Fruit fly (Drosophila melanogaster) S2 (cell line): Measurements from ENCODE around the gene smash.
A peak's percentile ranks its signal among the peaks of the same experiment; 100 is the strongest.

Experiments
- CG8478 ChIP-seq: fragments of >200 bp; optimal IDR thresholded peaks from 2 replicates; lab custom pipeline; 2018
- CTCF ChIP-seq, 2 experiments: fragments of >200 bp; optimal IDR thresholded peaks; 2 replicates each; lab custom pipeline; 2018

Gene smash

dm6 chr3R:4658991-4659933 lies at the start of gene smash:
TSS of gene smash (plus strand) at chr3R:4659579.
- no peak for TF ChIP-seq CG8478 (lab: Kevin White, UChicago)
- TF ChIP-seq CTCF (optimal IDR thresholded peaks at IDR 0.05; lab: Kevin White, UChicago): peak; percentile 22 to 25

DNA sequence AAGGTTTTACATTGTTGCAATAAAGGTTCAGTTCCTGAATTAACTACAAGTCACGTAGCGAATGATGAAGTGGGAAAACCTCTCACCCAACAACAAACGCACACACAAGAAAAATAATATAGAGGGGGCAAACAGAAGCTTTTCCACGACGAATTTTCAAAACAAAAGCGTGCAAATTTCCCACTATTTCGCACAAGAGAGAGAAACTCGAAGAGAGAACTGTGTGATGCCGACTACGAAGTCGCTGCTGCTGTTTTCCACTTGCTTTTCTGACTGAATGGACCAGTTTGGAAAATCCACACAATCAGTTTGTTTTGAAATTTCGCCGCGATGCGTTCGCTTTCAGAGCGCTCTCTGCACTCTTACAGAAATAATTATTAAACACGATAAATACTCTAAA lies 46.8 kb upstream of the smash start, which contains the start of gene 5-HT2A:
Gene 5-HT2A (plus strand): TSS at position 301 of the 400 bp plus-strand sequence.
- no peak for TF ChIP-seq CTCF (optimal IDR thresholded peaks at IDR 0.05; lab: Kevin White, UChicago)
- TF ChIP-seq CG8478 (lab: Kevin White, UChicago): no peak

DNA sequence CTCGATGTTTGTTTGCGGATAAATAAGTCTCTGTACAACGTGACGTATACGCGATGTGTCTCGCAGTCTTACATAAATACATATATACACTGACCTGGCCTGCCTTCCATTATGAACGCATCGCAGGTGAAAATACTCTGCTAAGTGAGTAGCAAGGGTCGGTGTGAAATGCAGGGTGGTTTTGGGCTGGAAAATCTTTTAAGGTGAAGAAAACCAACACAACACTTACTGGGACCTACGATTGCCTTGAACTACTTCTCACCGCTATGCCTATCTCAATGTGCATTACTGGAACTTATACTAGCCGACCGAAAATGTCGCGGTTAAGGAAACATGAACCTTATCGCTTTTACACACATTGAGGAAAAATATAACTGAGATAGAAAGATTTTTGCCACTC lies 43.2 kb upstream of the smash start:
- TF ChIP-seq CTCF (optimal IDR thresholded peaks at IDR 0.05; lab: Kevin White, UChicago) (no peak), CG8478 (lab: Kevin White, UChicago) (no peak)

- TF ChIP-seq CTCF (optimal IDR thresholded peaks at IDR 0.05; lab: Kevin White, UChicago): peak; percentile 59 to 76
- TF ChIP-seq CG8478 (lab: Kevin White, UChicago): no peak
Observed at dm6 chr3R:4632639-4633038, 26.7 kb upstream of the smash start.

DNA sequence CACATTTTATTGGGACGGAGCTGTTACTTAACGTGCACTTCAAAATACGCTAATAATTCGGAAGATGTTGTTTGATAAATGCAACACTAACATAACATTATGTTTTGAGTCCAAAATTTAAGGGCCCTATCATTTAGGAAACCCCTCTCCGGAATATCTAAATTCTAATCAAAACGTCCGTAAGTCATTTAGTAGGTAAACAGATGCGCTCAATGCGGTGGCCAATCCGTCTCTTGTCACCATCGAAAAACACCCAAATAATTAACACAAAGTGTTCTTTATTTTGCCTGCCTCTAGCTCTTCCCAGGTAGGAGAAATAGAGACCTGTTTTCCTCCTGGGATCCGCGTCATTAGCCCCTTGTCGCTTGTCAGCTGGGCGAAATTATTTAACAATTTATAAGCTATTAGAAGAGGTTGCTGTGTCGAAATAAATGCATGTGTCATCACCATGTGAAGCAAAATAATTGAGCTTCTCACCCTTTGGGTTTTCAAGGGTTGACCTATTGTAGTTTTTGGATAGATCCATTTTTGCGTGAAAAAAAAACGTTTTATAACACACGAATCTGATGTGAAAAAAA lies 25.0 kb upstream of the smash start:
- no peak for TF ChIP-seq CG8478 (lab: Kevin White, UChicago)
- no peak for TF ChIP-seq CTCF (optimal IDR thresholded peaks at IDR 0.05; lab: Kevin White, UChicago)

DNA sequence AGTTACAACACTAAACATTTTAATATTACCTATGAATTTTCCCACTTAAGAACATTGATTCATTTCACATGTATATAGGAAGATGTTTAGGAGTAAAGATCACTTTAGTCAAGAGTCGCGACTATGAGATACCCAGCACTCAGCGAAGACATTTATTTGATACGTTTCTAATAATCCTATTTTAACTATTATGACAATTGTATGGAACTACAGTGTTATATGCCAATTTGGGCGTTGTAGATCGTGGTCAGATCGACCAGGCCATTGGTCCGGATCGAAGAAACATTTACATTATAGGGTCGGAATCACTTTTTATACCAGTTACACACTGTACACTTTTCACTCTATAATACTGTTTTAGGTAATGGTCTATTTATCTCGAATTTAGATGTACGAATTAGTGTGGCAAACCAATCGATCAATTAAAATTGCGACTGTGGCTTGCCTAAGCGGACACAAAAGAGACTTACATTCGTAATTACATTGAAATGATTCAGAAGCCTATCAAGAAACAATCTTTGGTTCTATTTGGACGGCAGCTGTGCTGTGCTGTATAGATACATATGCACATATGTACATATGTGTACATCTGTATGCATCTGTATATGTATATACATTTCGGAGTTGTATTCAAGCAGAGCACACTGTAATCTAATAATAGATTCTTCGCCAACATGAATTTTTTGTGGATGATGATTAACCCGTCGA lies 18.7 kb upstream of the smash start:
- TF ChIP-seq CG8478 (lab: Kevin White, UChicago) (no peak), CTCF (optimal IDR thresholded peaks at IDR 0.05; lab: Kevin White, UChicago) (no peak)

dm6 chr3R:4641254-4641573 lies 18.2 kb upstream of the smash start:
- TF ChIP-seq CTCF (optimal IDR thresholded peaks at IDR 0.05; lab: Kevin White, UChicago): no peak
- TF ChIP-seq CG8478 (lab: Kevin White, UChicago): no peak

- TF ChIP-seq CG8478 (lab: Kevin White, UChicago) (no peak), CTCF (optimal IDR thresholded peaks at IDR 0.05; lab: Kevin White, UChicago) (no peak)
Observed at dm6 chr3R:4641616-4642102, 17.7 kb upstream of the smash start, which contains the start of the genes CG9775, MED31 and slx1. TSS of gene CG9775 (minus strand) at chr3R:4641838. TSS of gene MED31 (plus strand) at chr3R:4641963. TSS of gene slx1 (plus strand) at chr3R:4641963.

DNA sequence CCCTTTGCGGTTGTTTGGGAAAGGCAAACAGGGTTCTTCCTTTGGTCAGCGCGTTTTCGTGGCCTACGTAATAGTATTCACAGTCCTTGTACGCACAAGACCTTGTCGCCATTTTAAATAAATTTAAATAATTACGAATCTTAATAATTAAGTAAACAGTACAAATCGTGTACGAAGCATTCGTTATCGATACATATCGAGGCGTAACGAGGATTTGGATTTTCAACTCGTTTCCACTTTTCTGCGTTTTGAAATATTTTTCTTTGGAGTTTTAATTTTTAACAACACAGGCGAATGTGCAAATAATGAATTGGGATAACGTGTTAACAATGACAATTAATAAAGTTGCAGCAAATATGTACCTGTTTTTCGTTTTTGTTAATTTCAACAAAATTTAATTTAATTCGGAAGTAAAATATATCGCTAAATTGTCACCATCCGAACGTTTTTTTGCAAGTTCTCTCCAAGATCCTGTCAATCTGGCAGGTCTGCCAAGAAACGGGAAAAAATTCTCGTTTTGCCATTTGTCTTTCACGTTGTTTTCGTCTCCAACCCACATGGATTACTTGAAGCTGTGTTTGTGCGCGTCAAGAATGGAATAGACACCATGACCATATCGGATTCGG lies 13.8 kb upstream of the smash start, which contains the start of the genes Dlip2 and rpk:
Gene Dlip2 (minus strand): TSS at position 199 of the 626 bp plus-strand sequence.
Gene rpk (plus strand): TSS at position 525 of the 626 bp plus-strand sequence.
- no peak for TF ChIP-seq CTCF (optimal IDR thresholded peaks at IDR 0.05; lab: Kevin White, UChicago)
- no peak for TF ChIP-seq CG8478 (lab: Kevin White, UChicago)

DNA sequence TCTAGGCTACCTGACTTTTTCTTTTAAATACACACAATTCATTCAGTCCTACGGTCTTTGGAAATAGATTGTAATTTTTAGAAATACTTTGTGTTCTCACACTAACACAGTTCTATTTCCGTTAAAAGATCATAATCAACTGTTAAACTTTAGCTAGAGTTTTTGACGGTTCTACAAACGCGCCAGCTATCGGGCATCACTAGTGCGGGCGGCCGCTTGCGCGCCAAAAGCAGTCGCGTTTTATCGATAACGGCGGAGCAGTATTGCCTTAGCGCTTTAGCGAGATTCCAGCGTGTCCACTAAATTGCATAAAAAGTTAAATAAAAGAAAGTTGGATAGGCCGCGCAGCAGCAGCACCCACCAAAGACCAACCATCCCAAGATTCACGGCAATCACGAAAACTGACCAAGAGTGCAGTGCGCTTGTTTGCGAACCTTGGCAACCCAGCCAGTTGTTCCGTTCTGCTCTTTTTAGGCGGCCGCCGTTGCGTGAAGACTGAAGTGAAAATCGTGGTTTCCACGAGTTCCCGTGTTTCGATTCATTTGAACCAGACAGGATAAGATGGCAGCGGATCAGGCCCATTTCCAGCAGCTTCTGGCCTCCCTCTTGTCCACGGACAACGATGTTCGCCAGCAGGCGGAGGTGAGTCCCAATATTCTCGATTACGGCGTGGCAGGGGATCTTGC lies 10.1 kb upstream of the smash start, which contains the start of gene Karybeta3:
Gene Karybeta3 (plus strand): TSS at position 51 of the 686 bp plus-strand sequence.
- no peak for TF ChIP-seq CG8478 (lab: Kevin White, UChicago)
- TF ChIP-seq CTCF (optimal IDR thresholded peaks at IDR 0.05; lab: Kevin White, UChicago): peak in 1 of 2 experiments; percentile 55

DNA sequence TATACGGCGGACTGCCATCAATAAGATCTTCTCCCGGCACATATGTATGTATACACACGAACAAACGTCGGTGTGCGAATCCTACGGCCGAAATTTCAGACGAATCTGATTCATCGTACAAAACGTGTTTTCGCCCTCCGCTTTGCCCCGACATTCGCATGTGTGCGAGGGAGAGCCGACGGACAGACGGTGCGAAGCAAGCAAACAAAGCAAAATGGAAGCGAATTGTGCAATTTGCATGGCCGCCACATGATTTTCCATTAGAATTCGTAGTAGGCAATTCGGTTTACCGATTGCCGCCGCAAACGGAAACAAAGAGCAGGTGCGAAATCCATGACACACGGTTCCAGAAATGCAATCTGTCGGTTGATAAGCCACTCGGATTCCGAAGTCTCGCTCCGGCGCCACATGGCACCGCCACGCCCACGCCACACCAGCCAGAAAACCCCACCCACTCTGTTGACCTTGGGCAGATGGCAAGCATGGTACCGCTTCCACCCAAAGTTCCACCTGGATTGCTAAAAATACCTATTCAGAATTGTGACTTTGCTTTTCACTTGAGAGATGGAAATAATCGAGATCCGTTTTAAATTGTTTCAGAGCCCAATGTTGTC lies 9.4 kb upstream of the smash start:
- TF ChIP-seq CTCF (optimal IDR thresholded peaks at IDR 0.05; lab: Kevin White, UChicago) (no peak), CG8478 (lab: Kevin White, UChicago) (no peak)

DNA sequence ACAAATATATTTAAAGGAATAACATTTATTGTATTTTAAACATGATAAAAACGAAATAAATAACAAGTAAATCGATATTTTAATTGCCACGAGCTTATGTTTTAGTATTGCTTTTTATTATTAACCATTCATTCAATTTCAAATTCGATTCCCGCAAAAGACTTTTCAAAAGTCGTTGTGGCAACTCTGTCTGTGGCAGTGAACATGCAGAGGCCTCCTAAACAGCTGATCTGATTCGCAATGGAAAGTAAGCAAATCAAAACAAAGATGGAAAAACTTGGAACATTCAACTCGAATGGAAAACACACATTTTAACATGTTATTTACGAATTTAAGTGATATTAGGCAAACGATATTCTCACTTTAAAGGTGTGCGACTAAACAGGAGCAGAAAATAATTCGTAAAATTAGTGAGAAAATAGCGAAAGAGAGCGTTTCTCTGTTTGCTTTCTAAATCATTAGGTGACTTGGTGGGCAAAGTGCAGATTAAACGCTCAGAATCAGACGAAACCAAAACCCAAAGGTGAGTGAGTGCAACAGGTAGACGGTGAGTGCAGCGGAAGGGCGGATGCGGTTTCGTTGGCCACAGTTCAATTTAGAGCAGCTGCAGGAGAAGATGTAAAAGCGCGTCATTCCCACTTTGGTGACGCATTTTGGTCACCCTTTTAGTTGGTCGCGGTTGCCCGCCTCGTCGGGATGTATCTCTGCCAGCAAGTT lies 4.7 kb upstream of the smash start, which contains the start of gene spartin:
Gene spartin (plus strand): TSS at position 244 of the 717 bp plus-strand sequence.
- TF ChIP-seq CG8478 (lab: Kevin White, UChicago): no peak
- TF ChIP-seq CTCF (optimal IDR thresholded peaks at IDR 0.05; lab: Kevin White, UChicago): no peak
